Fruit fly (Drosophila melanogaster) whole organism, embryonic: ENCODE data around the gene Tango1.
A peak's percentile ranks its signal among the peaks of the same experiment; 100 is the strongest.

Experiments used
- BEAF-32 ChIP-seq: fragments of 200-800 bp; sonication (Bioruptor generic); optimal IDR thresholded peaks from 3 replicates; lab custom pipeline; 2017; ENCODE audit warnings: missing biosample characterization, missing genetic modification characterization, mild to moderate bottlenecking, moderate library complexity, missing genetic modification reagents
- Bteb2 ChIP-seq: fragments of 200-800 bp; sonication (Bioruptor generic); optimal IDR thresholded peaks from 2 replicates; lab custom pipeline; 2016; ENCODE audit warnings: missing biosample characterization, missing genetic modification characterization
- CG10267 ChIP-seq: fragments of 200-800 bp; sonication (Bioruptor generic); optimal IDR thresholded peaks from 2 replicates; lab custom pipeline; 2018; ENCODE audit warnings: missing biosample characterization, mild to moderate bottlenecking, missing genetic modification characterization, moderate library complexity
- CG13287 ChIP-seq: fragments of 200-800 bp; sonication (Bioruptor generic); IDR thresholded peaks from 2 replicates; pipeline ENCODE4 v1.3.6; 2022; ENCODE audit warnings: missing biosample characterization, missing genetic modification characterization; ENCODE audit not compliant: partially characterized antibody
- CG14710 ChIP-seq: fragments of 200-800 bp; sonication (Bioruptor generic); optimal IDR thresholded peaks from 3 replicates; lab custom pipeline; 2019; ENCODE audit warnings: missing biosample characterization, mild to moderate bottlenecking, missing genetic modification characterization, moderate library complexity
- CG15514 ChIP-seq: fragments of 200-800 bp; sonication (Bioruptor generic); optimal IDR thresholded peaks from 3 replicates; lab custom pipeline; 2017; ENCODE audit warnings: missing biosample characterization, missing genetic modification characterization, mild to moderate bottlenecking, moderate library complexity, missing genetic modification reagents
- CG16863 ChIP-seq: fragments of 200-800 bp; sonication (Bioruptor generic); optimal IDR thresholded peaks from 3 replicates; lab custom pipeline; 2016; ENCODE audit warnings: missing biosample characterization, missing genetic modification characterization
- CG18011 ChIP-seq: fragments of 200-800 bp; sonication (Bioruptor generic); optimal IDR thresholded peaks from 2 replicates; lab custom pipeline; 2017; ENCODE audit warnings: missing biosample characterization, missing genetic modification characterization, mild to moderate bottlenecking, moderate library complexity, missing genotype
- CG34422 ChIP-seq: fragments of 200-800 bp; sonication (Bioruptor generic); IDR thresholded peaks from 3 replicates; pipeline ENCODE4 v1.3.6; 2022; ENCODE audit warnings: missing biosample characterization, missing genetic modification characterization
- CG3995 ChIP-seq: fragments of 200-800 bp; sonication (Bioruptor generic); optimal IDR thresholded peaks from 3 replicates; lab custom pipeline; 2016; ENCODE audit warnings: missing biosample characterization, missing genetic modification characterization
- CG6175 ChIP-seq: fragments of 200-800 bp; sonication (Bioruptor generic); IDR thresholded peaks from 3 replicates; pipeline ENCODE4 v1.3.6; 2022; ENCODE audit warnings: missing biosample characterization, missing genetic modification characterization
- CG9817 ChIP-seq: fragments of 200-800 bp; sonication (Bioruptor generic); optimal IDR thresholded peaks from 2 replicates; lab custom pipeline; 2018; ENCODE audit warnings: missing biosample characterization, mild to moderate bottlenecking, missing genetic modification characterization, moderate library complexity
- Doc3 ChIP-seq: fragments of 200-800 bp; sonication (Bioruptor generic); IDR thresholded peaks from 3 replicates; pipeline ENCODE4 v1.3.6; 2022; ENCODE audit warnings: missing biosample characterization, missing genetic modification characterization; ENCODE audit not compliant: partially characterized antibody
- E2f2 ChIP-seq: fragments of 200-800 bp; sonication (Bioruptor generic); IDR thresholded peaks from 2 replicates; pipeline ENCODE4 v1.3.6; 2022; ENCODE audit warnings: missing biosample characterization, missing genetic modification characterization
- Elba2 ChIP-seq: fragments of 200-800 bp; sonication (Bioruptor generic); optimal IDR thresholded peaks from 3 replicates; lab custom pipeline; 2016; ENCODE audit warnings: missing biosample characterization, missing genetic modification characterization
- HLH4C ChIP-seq: fragments of 200-800 bp; sonication (Bioruptor generic); IDR thresholded peaks from 3 replicates; pipeline ENCODE4 v1.3.6; 2022; ENCODE audit warnings: missing biosample characterization, missing genetic modification characterization; ENCODE audit not compliant: partially characterized antibody
- Hr78 ChIP-seq, 2 experiments: fragments of 200-800 bp in 1 of 2; fragments of >200 bp in 1 of 2; sonication (Bioruptor generic) in 1 of 2; optimal IDR thresholded peaks; 2 replicates each; lab custom pipeline; 2017 to 2019; ENCODE audit warnings: missing biosample characterization in 2 of 2, missing genetic modification characterization in 2 of 2, mild to moderate bottlenecking in 1 of 2, moderate library complexity in 1 of 2
- Lhr ChIP-seq: fragments of 200-800 bp; sonication (Bioruptor generic); optimal IDR thresholded peaks from 3 replicates; lab custom pipeline; 2017; ENCODE audit warnings: mild to moderate bottlenecking, missing biosample characterization, missing genetic modification reagents, missing genetic modification characterization
- MBD-R2 ChIP-seq: fragments of 200-800 bp; sonication (Bioruptor generic); IDR thresholded peaks from 2 replicates; pipeline ENCODE4 v1.3.6; 2022; ENCODE audit warnings: missing biosample characterization, missing genetic modification characterization
- MESR4 ChIP-seq: fragments of 200-800 bp; sonication (Bioruptor generic); optimal IDR thresholded peaks from 2 replicates; lab custom pipeline; 2018; ENCODE audit warnings: missing biosample characterization, mild to moderate bottlenecking, missing genetic modification characterization, moderate library complexity
- Max ChIP-seq: fragments of 200-800 bp; sonication (Bioruptor generic); optimal IDR thresholded peaks from 2 replicates; lab custom pipeline; 2016; ENCODE audit warnings: missing biosample characterization, mild to moderate bottlenecking, missing genetic modification characterization
- Opbp ChIP-seq: fragments of 200-800 bp; sonication (Bioruptor generic); IDR thresholded peaks from 3 replicates; pipeline ENCODE4 v1.3.6; 2022; ENCODE audit warnings: missing biosample characterization, missing genetic modification characterization; ENCODE audit not compliant: partially characterized antibody
- Optix ChIP-seq: fragments of 200-800 bp; sonication (Bioruptor generic); IDR thresholded peaks from 3 replicates; pipeline ENCODE4 v1.3.6; 2022; ENCODE audit warnings: missing biosample characterization, missing genetic modification characterization
- Sox100B ChIP-seq: fragments of 200-800 bp; sonication (Bioruptor generic); optimal IDR thresholded peaks from 3 replicates; lab custom pipeline; 2018; ENCODE audit warnings: missing biosample characterization, mild to moderate bottlenecking, missing genetic modification characterization
- YL-1 ChIP-seq: fragments of 200-800 bp; sonication (Bioruptor generic); optimal IDR thresholded peaks from 3 replicates; lab custom pipeline; 2017; ENCODE audit warnings: missing biosample characterization, mild to moderate bottlenecking, missing genetic modification characterization
- amos ChIP-seq: fragments of 200-800 bp; sonication (Bioruptor generic); IDR thresholded peaks from 2 replicates; pipeline ENCODE4 v1.3.6; 2022; ENCODE audit warnings: missing biosample characterization, missing genetic modification characterization; ENCODE audit not compliant: partially characterized antibody
- cwo ChIP-seq: fragments of 200-800 bp; sonication (Bioruptor generic); optimal IDR thresholded peaks from 3 replicates; lab custom pipeline; 2017; ENCODE audit warnings: missing biosample characterization, missing genetic modification characterization, mild to moderate bottlenecking, moderate library complexity, missing genetic modification reagents
- danr ChIP-seq: fragments of 200-800 bp; sonication (Bioruptor generic); IDR thresholded peaks from 2 replicates; pipeline ENCODE4 v1.3.6; 2022; ENCODE audit warnings: missing biosample characterization, missing genetic modification characterization
- fd96Cb ChIP-seq: fragments of 200-800 bp; sonication (Bioruptor generic); optimal IDR thresholded peaks from 2 replicates; lab custom pipeline; 2018; ENCODE audit warnings: missing biosample characterization, mild to moderate bottlenecking, missing genetic modification characterization, moderate library complexity
- grau ChIP-seq: fragments of 200-800 bp; optimal IDR thresholded peaks from 3 replicates; lab custom pipeline; 2019; ENCODE audit warnings: missing biosample characterization, mild to moderate bottlenecking, missing genetic modification characterization, moderate library complexity
- grn ChIP-seq: fragments of 200-800 bp; sonication (Bioruptor generic); optimal IDR thresholded peaks from 3 replicates; lab custom pipeline; 2017; ENCODE audit warnings: missing biosample characterization, missing genetic modification characterization
- hb ChIP-seq: fragments of 200-800 bp; sonication (Bioruptor generic); IDR thresholded peaks from 3 replicates; pipeline ENCODE4 v1.3.6; 2022; ENCODE audit warnings: missing biosample characterization, missing genetic modification characterization; ENCODE audit not compliant: partially characterized antibody
- hbn ChIP-seq: fragments of 200-800 bp; sonication (Bioruptor generic); IDR thresholded peaks from 2 replicates; pipeline ENCODE4 v1.3.6; 2022; ENCODE audit warnings: missing biosample characterization, missing genetic modification characterization; ENCODE audit not compliant: partially characterized antibody
- lola ChIP-seq, 3 experiments: fragments of >200 bp in 2 of 3; fragments of 200-800 bp in 1 of 3; sonication (Bioruptor generic) in 1 of 3; optimal IDR thresholded peaks; 2 replicates each; lab custom pipeline; 2017 to 2019; ENCODE audit warnings: missing biosample characterization in 3 of 3, missing genetic modification characterization in 3 of 3, mild to moderate bottlenecking in 1 of 3, moderate library complexity in 1 of 3
- nerfin-2 ChIP-seq: fragments of 200-800 bp; sonication (Bioruptor generic); IDR thresholded peaks from 2 replicates; pipeline ENCODE4 v1.3.6; 2022; ENCODE audit warnings: missing biosample characterization, missing genetic modification characterization; ENCODE audit not compliant: partially characterized antibody
- stwl ChIP-seq: fragments of 200-800 bp; sonication (Bioruptor generic); optimal IDR thresholded peaks from 3 replicates; lab custom pipeline; 2018; ENCODE audit warnings: missing biosample characterization, mild to moderate bottlenecking, missing genetic modification characterization, moderate library complexity
- trem ChIP-seq: fragments of 200-800 bp; optimal IDR thresholded peaks from 3 replicates; lab custom pipeline; 2019; ENCODE audit warnings: missing biosample characterization, mild to moderate bottlenecking, missing genetic modification characterization, moderate library complexity
- tx ChIP-seq: fragments of 200-800 bp; sonication (Bioruptor generic); optimal IDR thresholded peaks from 2 replicates; lab custom pipeline; 2016; ENCODE audit warnings: missing biosample characterization, missing genetic modification characterization
- unpg ChIP-seq: fragments of 200-800 bp; sonication (Bioruptor generic); optimal IDR thresholded peaks from 3 replicates; lab custom pipeline; 2018; ENCODE audit warnings: missing biosample characterization, mild to moderate bottlenecking, missing genetic modification characterization, moderate library complexity
- vnd ChIP-seq: fragments of 200-800 bp; sonication (Bioruptor generic); IDR thresholded peaks from 3 replicates; pipeline ENCODE4 v1.3.6; 2022; ENCODE audit warnings: missing biosample characterization, missing genetic modification characterization; ENCODE audit not compliant: partially characterized antibody
- wek ChIP-seq: fragments of 200-800 bp; sonication (Bioruptor generic); optimal IDR thresholded peaks from 3 replicates; lab custom pipeline; 2018; ENCODE audit warnings: missing biosample characterization, mild to moderate bottlenecking, missing genetic modification characterization, moderate library complexity
- zfh2 ChIP-seq: fragments of 200-800 bp; sonication (Bioruptor generic); optimal IDR thresholded peaks from 2 replicates; lab custom pipeline; 2016; ENCODE audit warnings: missing biosample characterization, missing genetic modification characterization

The Tango1 gene

DNA sequence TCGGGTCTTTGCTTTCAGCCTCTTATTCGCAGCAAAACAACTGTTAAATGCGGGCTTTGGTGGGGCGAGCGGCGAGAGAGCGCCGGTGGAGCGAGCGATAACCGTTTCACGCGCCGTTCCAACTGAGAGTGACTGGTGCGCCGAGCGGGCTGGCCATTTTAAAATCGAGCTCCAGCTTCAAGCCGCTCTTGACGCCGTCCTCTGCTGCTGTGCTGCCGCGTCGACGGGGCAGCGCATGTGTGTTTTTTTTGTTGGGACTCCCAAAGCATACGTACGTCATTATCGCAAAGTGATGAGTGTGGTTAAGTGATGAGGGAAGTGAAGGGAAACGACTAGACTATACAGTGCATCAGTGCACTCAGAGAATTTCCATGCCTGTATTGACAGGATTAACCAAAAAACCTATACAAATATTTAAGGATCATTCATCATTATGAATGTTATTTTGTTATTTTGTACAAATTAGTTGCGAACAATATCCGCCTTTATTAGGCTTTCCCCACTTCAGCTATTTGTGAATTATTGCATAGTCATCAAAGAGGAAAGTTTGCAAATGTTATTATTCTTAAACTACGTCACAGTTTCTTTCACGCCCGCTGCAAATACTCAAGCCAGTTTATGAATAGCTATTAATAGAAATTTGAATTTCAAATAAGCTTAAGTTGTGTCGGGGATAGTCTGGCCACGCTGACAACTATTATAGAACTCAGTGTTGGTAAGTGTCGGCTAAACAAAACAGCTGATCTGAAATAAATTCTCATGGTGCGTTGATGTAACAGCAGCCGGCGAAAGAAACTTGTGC is 24.2 kb downstream of the Tango1 start, which contains the start of gene Spn27A (continued):
- TF ChIP-seq Bteb2 (GFP tag; lab: Kevin White, UChicago) (peak; percentile 10), Optix (no peak; the same call in 2 of the 3 replicates), danr (GFP tag; lab: Robert Waterston, UW) (no peak), lola (GFP tag; optimal IDR thresholded peaks at IDR 0.05; lab: Kevin White, UChicago) (peak in 1 of 3 experiments; percentile 59), CG18011 (GFP tag; lab: Kevin White, UChicago) (peak; percentile 16), unpg (GFP tag; lab: Kevin White, UChicago) (peak; percentile 61), CG16863 (GFP tag; lab: Kevin White, UChicago) (peak; percentile 52), HLH4C (GFP tag; lab: Robert Waterston, UW) (no peak), Hr78 (GFP tag; optimal IDR thresholded peaks at IDR 0.05; lab: Kevin White, UChicago) (no peak), tx (GFP tag; lab: Kevin White, UChicago) (peak; percentile 51), CG6175 (no peak; the same call in 2 of the 3 replicates), Sox100B (GFP tag; lab: Kevin White, UChicago) (peak; percentile 59)

dm6 chr2L:6676535-6676934 is 27.3 kb downstream of the Tango1 start, which contains the start of gene cort:
cort (minus strand) TSS chr2L:6676635.
- no peak for TF ChIP-seq zfh2 (GFP tag; lab: Kevin White, UChicago)
- peak; percentile 26 for TF ChIP-seq grau (tag; lab: Kevin White, UChicago)

- peak; percentile 22 for TF ChIP-seq MESR4
- TF ChIP-seq trem (tag; lab: Kevin White, UChicago): peak; percentile 34
- TF ChIP-seq CG34422 (GFP tag; lab: Robert Waterston, UW): no peak
- peak; percentile 37 for TF ChIP-seq YL-1
- peak; percentile 79 for TF ChIP-seq BEAF-32
- peak; percentile 84 for TF ChIP-seq CG3995 (GFP tag; lab: Kevin White, UChicago)
- peak; percentile 50; the same call in 1 of the 3 replicates for TF ChIP-seq vnd (GFP tag; lab: Robert Waterston, UW)
- TF ChIP-seq E2f2: peak; percentile 97
- no peak for TF ChIP-seq grn (GFP tag; lab: Kevin White, UChicago)
- 0 out of 2 replicates have a peak, but pooled peaks have one; percentile 36 for TF ChIP-seq nerfin-2 (GFP tag; lab: Robert Waterston, UW)
- no peak for TF ChIP-seq Hr78 (GFP tag; optimal IDR thresholded peaks at IDR 0.05; lab: Kevin White, UChicago)
- TF ChIP-seq MBD-R2 (GFP tag; lab: Robert Waterston, UW): peak; percentile 79
- peak; percentile 61 for TF ChIP-seq Doc3 (GFP tag; lab: Robert Waterston, UW)
- peak; percentile 83 for TF ChIP-seq CG13287 (GFP tag; lab: Robert Waterston, UW)
- peak; percentile 72 for TF ChIP-seq stwl
- no peak for TF ChIP-seq CG9817 (tag; lab: Kevin White, UChicago)
- peak; percentile 42 for TF ChIP-seq CG15514
- TF ChIP-seq CG10267 (tag; lab: Kevin White, UChicago): peak; percentile 32
- TF ChIP-seq Max (GFP tag; lab: Kevin White, UChicago): no peak
- TF ChIP-seq Opbp (GFP tag; lab: Robert Waterston, UW): peak; percentile 79; the same call in 2 of the 3 replicates
- peak; percentile 85 for TF ChIP-seq Elba2
- TF ChIP-seq CG14710 (tag; lab: Kevin White, UChicago): peak; percentile 38
- no peak for TF ChIP-seq cwo (GFP tag; lab: Kevin White, UChicago)
- peak; percentile 79 for TF ChIP-seq amos (GFP tag; lab: Robert Waterston, UW)
- TF ChIP-seq wek (GFP tag; lab: Kevin White, UChicago): no peak
- TF ChIP-seq hb: no peak
- TF ChIP-seq fd96Cb (tag; lab: Kevin White, UChicago): no peak
- TF ChIP-seq Lhr (GFP tag; lab: Kevin White, UChicago): peak; percentile 24
- peak; percentile 75 for TF ChIP-seq hbn (GFP tag; lab: Robert Waterston, UW)
Measured at dm6 chr2L:6677453-6677852, 28.3 kb downstream of the Tango1 start, which contains the start of gene Nse1. Nse1 (minus strand) TSS chr2L:6677625.
